Worm (Caenorhabditis elegans) whole organism, young adult: Measurements from ENCODE around the gene zyg-11.

ENCODE experiments used
- B0336.3 ChIP-seq: fragments of 200-800 bp; sonication (Bioruptor generic); IDR thresholded peaks from 2 replicates; pipeline ENCODE4 v1.3.6; 2022; ENCODE audit warnings: missing genetic modification characterization, missing compliant biosample characterization
- C06A6.2 ChIP-seq: fragments of 200-800 bp; sonication (Bioruptor generic); conservative IDR thresholded peaks from 2 replicates; pipeline ENCODE4 v1.3.6; 2022; ENCODE audit warnings: missing genetic modification characterization, missing compliant biosample characterization
- F52B5.7 ChIP-seq: sonication (generic microtip); optimal IDR thresholded peaks from 2 replicates; lab custom pipeline; 2016; ENCODE audit warnings: mild to moderate bottlenecking, missing genetic modification characterization, missing compliant biosample characterization
- T26A5.8 ChIP-seq: sonication (generic microtip); optimal IDR thresholded peaks from 2 replicates; lab custom pipeline; 2016; ENCODE audit warnings: missing genetic modification characterization, missing compliant biosample characterization
- ama-1 ChIP-seq, 3 experiments: fragments of 150-350 bp in 1 of 3; sonication (generic microtip) in 2 of 3; optimal IDR thresholded peaks; 2 replicates each; lab custom pipeline; 2014 to 2018; ENCODE audit warnings: missing biosample characterization in 2 of 3, missing genetic modification characterization in 2 of 3, missing genetic modification reagents in 2 of 3
- attf-5 ChIP-seq: fragments of 200-800 bp; sonication (Bioruptor generic); optimal IDR thresholded peaks from 2 replicates; lab custom pipeline; 2018; ENCODE audit warnings: mild to moderate bottlenecking, missing genetic modification characterization, missing compliant biosample characterization
- bed-1 ChIP-seq: fragments of 200-800 bp; sonication (Bioruptor generic); IDR thresholded peaks from 2 replicates; pipeline ENCODE4 v1.3.6; 2022; ENCODE audit warnings: missing genetic modification reagents, missing genetic modification characterization, missing compliant biosample characterization
- bed-2 ChIP-seq: fragments of 200-800 bp; sonication (Bioruptor generic); IDR thresholded peaks from 2 replicates; pipeline ENCODE4 v1.3.6; 2022; ENCODE audit warnings: missing genetic modification reagents, missing genetic modification characterization, missing compliant biosample characterization
- ceh-27 ChIP-seq: fragments of 200-800 bp; sonication (Bioruptor generic); optimal IDR thresholded peaks from 2 replicates; lab custom pipeline; 2018; ENCODE audit warnings: mild to moderate bottlenecking, missing genetic modification characterization, moderate library complexity, missing compliant biosample characterization
- ceh-40 ChIP-seq: fragments of 200-800 bp; sonication (Bioruptor generic); IDR thresholded peaks from 2 replicates; pipeline ENCODE4 v1.3.6; 2022; ENCODE audit warnings: missing genetic modification characterization, missing compliant biosample characterization
- ceh-58 ChIP-seq: fragments of 200-800 bp; sonication (Bioruptor generic); IDR thresholded peaks from 2 replicates; pipeline ENCODE4 v1.3.6; 2022; ENCODE audit warnings: missing genetic modification characterization, missing compliant biosample characterization
- ceh-79 ChIP-seq: sonication (generic microtip); optimal IDR thresholded peaks from 2 replicates; lab custom pipeline; 2017; ENCODE audit warnings: mild to moderate bottlenecking, missing genetic modification characterization, missing compliant biosample characterization
- ceh-91 ChIP-seq: fragments of 200-800 bp; sonication (Bioruptor generic); IDR thresholded peaks from 2 replicates; pipeline ENCODE4 v1.3.6; 2022; ENCODE audit warnings: missing genetic modification reagents, missing genetic modification characterization, missing compliant biosample characterization
- dox-1 ChIP-seq: fragments of 200-800 bp; sonication (Bioruptor generic); IDR thresholded peaks from 2 replicates; pipeline ENCODE4 v1.3.6; 2022; ENCODE audit warnings: missing genetic modification reagents, missing genetic modification characterization, missing compliant biosample characterization
- dpl-1 ChIP-seq: fragments of 150-350 bp; optimal IDR thresholded peaks from 2 replicates; lab custom pipeline; 2014; ENCODE audit warnings: missing biosample characterization, missing genetic modification reagents, missing genetic modification characterization
- efl-1 ChIP-seq: fragments of 150-350 bp; optimal IDR thresholded peaks from 2 replicates; lab custom pipeline; 2014; ENCODE audit warnings: missing biosample characterization, missing genetic modification reagents, missing genetic modification characterization
- egl-44 ChIP-seq: fragments of 200-800 bp; sonication (Bioruptor generic); IDR thresholded peaks from 2 replicates; pipeline ENCODE4 v1.3.6; 2022; ENCODE audit warnings: missing genetic modification reagents, missing genetic modification characterization, missing compliant biosample characterization
- ekl-4 ChIP-seq: fragments of 200-800 bp; sonication (Bioruptor generic); IDR thresholded peaks from 2 replicates; pipeline ENCODE4 v1.3.6; 2022; ENCODE audit warnings: missing genetic modification reagents, missing genetic modification characterization, missing compliant biosample characterization
- him-1 ChIP-seq: sonication (generic microtip); optimal IDR thresholded peaks from 2 replicates; lab custom pipeline; 2016; ENCODE audit warnings: missing genotype, missing genetic modification reagents, missing genetic modification characterization, missing compliant biosample characterization
- hmg-1.2 ChIP-seq: fragments of 200-800 bp; sonication (Bioruptor generic); IDR thresholded peaks from 2 replicates; pipeline ENCODE4 v1.3.6; 2022; ENCODE audit warnings: missing genetic modification reagents, missing genetic modification characterization, missing compliant biosample characterization
- lag-1 ChIP-seq: fragments of 200-800 bp; sonication (Bioruptor generic); IDR thresholded peaks from 2 replicates; pipeline ENCODE4 v1.3.6; 2022; ENCODE audit warnings: missing genetic modification reagents, missing genetic modification characterization, missing compliant biosample characterization
- let-526 ChIP-seq: fragments of 200-800 bp; sonication (Bioruptor generic); IDR thresholded peaks from 2 replicates; pipeline ENCODE4 v1.3.6; 2022; ENCODE audit warnings: missing genetic modification reagents, missing genetic modification characterization, missing compliant biosample characterization
- lin-35 ChIP-seq, 3 experiments: fragments of 150-350 bp in 2 of 3; sonication (generic microtip) in 1 of 3; optimal IDR thresholded peaks; 2 replicates each; lab custom pipeline; 2014 to 2018; ENCODE audit warnings: missing biosample characterization in 3 of 3, missing genetic modification characterization in 3 of 3, missing genetic modification reagents in 3 of 3
- lin-40 ChIP-seq: sonication (generic microtip); optimal IDR thresholded peaks from 2 replicates; lab custom pipeline; 2016; ENCODE audit warnings: missing genetic modification characterization, mild to moderate bottlenecking, missing compliant biosample characterization, missing genotype, missing genetic modification reagents
- lsy-27 ChIP-seq: sonication (generic microtip); optimal IDR thresholded peaks from 2 replicates; lab custom pipeline; 2017; ENCODE audit warnings: missing genetic modification characterization, mild to moderate bottlenecking, missing compliant biosample characterization, antibody characterized with exemption, missing genotype, borderline replicate concordance; ENCODE audit not compliant: insufficient read depth
- madf-10 ChIP-seq: sonication (generic microtip); optimal IDR thresholded peaks from 2 replicates; lab custom pipeline; 2016; ENCODE audit warnings: mild to moderate bottlenecking, missing genetic modification characterization, missing compliant biosample characterization
- madf-6 ChIP-seq: fragments of 200-800 bp; sonication (Bioruptor generic); IDR thresholded peaks from 2 replicates; pipeline ENCODE4 v1.3.6; 2022; ENCODE audit warnings: missing genetic modification reagents, missing genetic modification characterization, missing compliant biosample characterization
- nfya-2 ChIP-seq: fragments of 200-800 bp; sonication (Bioruptor generic); IDR thresholded peaks from 2 replicates; pipeline ENCODE4 v1.3.6; 2022; ENCODE audit warnings: missing genetic modification reagents, missing genetic modification characterization, missing compliant biosample characterization
- nfyb-1 ChIP-seq: fragments of 200-800 bp; sonication (Bioruptor generic); IDR thresholded peaks from 2 replicates; pipeline ENCODE4 v1.3.6; 2022; ENCODE audit warnings: missing genetic modification reagents, missing genetic modification characterization, missing compliant biosample characterization
- pha-4 ChIP-seq: fragments of 150-350 bp; sonication (generic microtip); optimal IDR thresholded peaks from 2 replicates; lab custom pipeline; 2014; ENCODE audit warnings: missing biosample characterization, missing genetic modification reagents, missing genetic modification characterization
- rcor-1 ChIP-seq: fragments of 200-800 bp; sonication (Bioruptor generic); IDR thresholded peaks from 2 replicates; pipeline ENCODE4 v1.3.6; 2022; ENCODE audit warnings: missing genetic modification reagents, missing genetic modification characterization, missing compliant biosample characterization
- sea-2 ChIP-seq: fragments of 200-800 bp; sonication (Bioruptor generic); IDR thresholded peaks from 2 replicates; pipeline ENCODE4 v1.3.6; 2022; ENCODE audit warnings: missing genetic modification characterization, missing compliant biosample characterization
- snpc-1.1 ChIP-seq: sonication (generic microtip); optimal IDR thresholded peaks from 2 replicates; lab custom pipeline; 2017; ENCODE audit warnings: missing genetic modification characterization, mild to moderate bottlenecking, missing compliant biosample characterization, antibody characterized with exemption, moderate library complexity, missing genotype, missing genetic modification reagents; ENCODE audit not compliant: insufficient read depth
- ztf-22 ChIP-seq: fragments of 200-800 bp; sonication (Bioruptor generic); optimal IDR thresholded peaks from 2 replicates; lab custom pipeline; 2018; ENCODE audit warnings: mild to moderate bottlenecking, missing genetic modification characterization, moderate library complexity, missing compliant biosample characterization
- ztf-3 ChIP-seq: fragments of 200-800 bp; sonication (Bioruptor generic); optimal IDR thresholded peaks from 2 replicates; lab custom pipeline; 2018; ENCODE audit warnings: mild to moderate bottlenecking, missing genetic modification characterization, missing compliant biosample characterization

The zyg-11 gene

DNA sequence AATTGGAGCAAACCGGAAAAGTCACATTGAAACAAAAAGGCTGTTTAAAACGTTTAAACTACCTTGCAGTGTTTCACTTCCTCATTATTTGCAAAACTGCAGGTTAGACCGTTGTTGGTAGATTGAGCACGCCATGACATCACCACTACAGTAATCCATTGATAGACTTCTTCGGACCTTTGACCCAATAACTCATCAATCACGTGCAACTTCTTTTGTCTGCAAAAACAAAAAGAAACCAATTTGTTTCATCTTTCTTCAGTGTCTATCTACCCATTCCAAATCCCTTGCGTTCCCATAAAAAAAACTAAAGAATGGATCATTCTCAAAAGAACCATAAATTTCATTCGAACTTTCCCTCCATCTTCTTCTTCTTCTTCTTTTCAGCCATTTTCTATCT lies 36.4 kb upstream of the zyg-11 start:
- TF ChIP-seq lin-40 (tag; lab: Kevin White, UChicago) (no peak), ceh-79 (no peak), nfya-2 (no peak), pha-4 (tag; lab: Kevin White, UChicago) (no peak), ama-1 (optimal IDR thresholded peaks at IDR 0.05; lab: Kevin White, UChicago) (no peak), ama-1 (GFP tag; optimal IDR thresholded peaks at IDR 0.05; lab: Kevin White, UChicago) (no peak), C06A6.2 (no peak), snpc-1.1 (tag; lab: Kevin White, UChicago) (no peak)

DNA sequence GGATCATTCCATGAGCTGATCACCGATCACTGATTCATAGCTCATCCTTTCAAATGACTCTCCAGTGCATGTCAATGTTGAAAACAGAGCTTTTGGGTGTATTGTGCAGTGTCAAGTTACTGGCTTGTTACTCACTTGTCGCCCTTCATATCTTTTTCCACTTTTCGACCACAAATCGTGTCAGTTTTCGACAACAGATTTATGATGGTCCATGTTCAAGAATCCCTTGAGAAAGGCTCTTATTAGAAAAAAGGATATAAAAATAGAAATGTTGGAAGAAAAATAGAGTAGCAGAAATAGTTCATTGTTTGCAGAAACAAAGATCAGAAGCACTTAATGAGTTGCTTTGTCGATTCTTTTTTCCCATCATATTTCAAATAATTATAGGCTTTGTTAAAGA lies 34.0 kb upstream of the zyg-11 start:
- TF ChIP-seq madf-10 (tag; lab: Kevin White, UChicago) = no peak
- no peak for TF ChIP-seq attf-5 (GFP tag; lab: Kevin White, UChicago)
- no peak for TF ChIP-seq madf-6 (GFP tag; lab: Robert Waterston, UW)
- TF ChIP-seq ztf-22 (GFP tag; lab: Kevin White, UChicago) = no peak
- no peak for TF ChIP-seq rcor-1 (GFP tag; lab: Robert Waterston, UW)
- no peak for TF ChIP-seq ceh-40
- TF ChIP-seq B0336.3 (GFP tag; lab: Robert Waterston, UW) = no peak
- TF ChIP-seq sea-2 = no peak
- TF ChIP-seq T26A5.8 (tag; lab: Kevin White, UChicago) = no peak

DNA sequence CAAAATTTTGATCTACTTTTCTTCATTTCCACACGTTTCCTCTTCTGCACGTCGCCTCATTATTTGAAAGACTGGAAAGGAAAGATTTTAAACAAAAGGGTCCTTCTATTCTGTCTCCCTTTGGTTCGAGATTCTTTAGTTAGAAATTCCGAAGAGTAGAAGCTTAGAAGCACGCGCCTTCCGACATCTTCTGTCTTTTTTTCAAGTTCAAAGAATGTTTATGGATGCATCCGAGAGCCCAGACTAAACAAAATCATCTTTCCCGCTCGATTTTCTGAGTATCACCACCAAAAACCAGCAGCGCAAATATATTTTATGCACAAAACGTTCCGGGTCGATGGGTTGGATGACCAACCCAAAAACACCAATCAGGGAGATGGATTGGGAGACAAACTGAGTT lies 33.4 kb upstream of the zyg-11 start:
- TF ChIP-seq ceh-40 (no peak), lag-1 (GFP tag; lab: Robert Waterston, UW) (no peak), ceh-91 (no peak), bed-2 (GFP tag; lab: Robert Waterston, UW) (no peak), egl-44 (GFP tag; lab: Robert Waterston, UW) (no peak), ceh-58 (no peak), hmg-1.2 (GFP tag; lab: Robert Waterston, UW) (no peak), efl-1 (GFP tag; lab: Kevin White, UChicago) (no peak), him-1 (tag; lab: Kevin White, UChicago) (no peak), nfya-2 (no peak), ztf-3 (GFP tag; lab: Kevin White, UChicago) (no peak), nfyb-1 (GFP tag; lab: Robert Waterston, UW) (no peak), let-526 (GFP tag; lab: Robert Waterston, UW) (no peak), madf-10 (tag; lab: Kevin White, UChicago) (no peak), dox-1 (GFP tag; lab: Robert Waterston, UW) (no peak), ekl-4 (GFP tag; lab: Robert Waterston, UW) (no peak), dpl-1 (GFP tag; lab: Kevin White, UChicago) (no peak), F52B5.7 (no peak)

DNA sequence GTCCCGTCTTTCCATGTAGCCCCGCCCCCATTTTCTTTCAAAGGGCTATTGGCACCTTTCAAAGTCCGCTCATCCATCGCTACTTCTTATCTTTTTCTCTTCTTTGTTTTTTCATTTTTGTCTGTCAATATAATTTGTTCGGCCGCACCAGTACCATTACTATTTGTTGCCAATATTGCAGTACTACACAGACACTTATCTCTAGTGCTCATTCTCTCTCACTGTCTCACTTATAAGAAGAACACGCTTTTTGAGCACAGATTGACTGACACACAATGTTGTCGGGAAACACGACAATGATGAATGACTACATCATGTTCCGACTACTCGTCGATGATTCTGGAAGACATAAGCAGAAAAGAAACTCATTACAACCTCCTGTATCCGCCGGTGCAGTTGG lies 32.5 kb upstream of the zyg-11 start:
- TF ChIP-seq lsy-27 (tag; lab: Kevin White, UChicago) (no peak), dox-1 (GFP tag; lab: Robert Waterston, UW) (0 out of 2 replicates have a peak, but pooled peaks have one; percentile 35), ceh-27 (GFP tag; lab: Kevin White, UChicago) (peak; percentile 37)

DNA sequence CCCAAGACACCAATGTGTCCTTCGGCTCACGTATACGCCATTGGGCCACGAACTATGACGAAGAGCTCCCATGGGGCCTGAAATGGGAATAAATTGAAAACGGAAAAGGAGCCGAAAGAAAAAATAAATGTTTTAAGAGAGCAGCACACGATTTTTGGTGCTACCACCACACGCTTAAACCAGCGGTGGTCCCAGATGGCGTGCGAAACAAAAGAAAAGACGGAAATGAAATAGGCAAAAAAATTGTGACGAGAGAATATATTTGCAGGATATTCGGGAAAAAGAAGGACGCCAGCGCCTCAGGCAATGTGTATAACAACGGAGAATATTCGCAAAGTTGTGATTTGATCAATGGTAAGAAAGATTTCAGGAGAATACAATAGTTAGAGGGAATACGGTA lies 30.6 kb upstream of the zyg-11 start:
- TF ChIP-seq lin-35 (GFP tag; optimal IDR thresholded peaks at IDR 0.05; lab: Kevin White, UChicago) (peak in 1 of 3 experiments; percentile 33), bed-1 (GFP tag; lab: Robert Waterston, UW) (no peak)
- TF ChIP-seq, all 124 proteins: peak for 1
